Fruit fly (Drosophila melanogaster): ENCODE measurements around the gene CheA84a.

The CheA84a gene

DNA sequence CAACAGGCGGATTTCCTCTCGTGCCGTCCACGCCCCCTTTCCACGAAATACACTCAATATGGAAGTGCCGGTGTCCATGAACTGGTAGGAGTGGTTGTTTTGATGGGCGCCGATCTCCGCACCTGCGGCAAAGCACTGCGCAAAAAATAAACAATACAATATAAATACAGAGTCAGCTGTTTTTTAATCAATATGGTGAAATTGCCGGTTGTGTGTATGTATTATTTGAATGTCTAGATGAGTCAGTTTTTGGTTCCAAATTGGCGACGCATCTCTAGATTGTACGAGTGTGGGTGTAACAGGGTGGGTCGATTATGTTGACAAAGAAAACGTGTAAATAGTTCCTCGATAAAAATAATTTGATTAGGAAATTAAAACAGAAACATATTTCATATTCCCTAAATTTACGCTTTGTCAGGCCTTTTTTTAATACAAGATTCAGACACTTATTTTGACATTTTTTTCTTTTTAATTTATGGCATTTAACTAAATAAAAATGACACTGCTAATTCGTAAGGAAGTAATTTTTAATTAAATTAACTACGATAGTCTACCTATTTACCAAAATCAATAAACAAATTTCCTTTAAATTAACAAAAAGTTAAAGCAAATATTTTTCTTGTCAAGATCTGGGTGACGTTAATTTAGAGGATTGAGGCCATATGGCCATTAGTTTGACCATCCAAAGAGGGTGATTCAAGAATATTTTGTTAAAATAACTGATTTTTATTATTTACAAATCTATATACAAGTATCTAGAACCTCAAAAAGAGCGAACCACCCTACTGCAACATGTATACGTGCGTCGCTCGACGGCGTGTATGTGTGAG, 35.1 kb upstream of the CheA84a start (continued):
- TF ChIP-seq CG18262 (tag; optimal IDR thresholded peaks at IDR 0.05) (peak; percentile 97), CG2875 (GFP tag; optimal IDR thresholded peaks at IDR 0.05) (peak; percentile 84), danr (GFP tag; IDR thresholded peaks at IDR 0.05) (peak; percentile 18; the same call in 1 of the 2 replicates), B-H1 (GFP tag; IDR thresholded peaks at IDR 0.05) (peak; percentile 61; the same call in 2 of the 3 replicates), E2f1 (GFP tag; IDR thresholded peaks at IDR 0.05) (peak; percentile 64; the same call in 1 of the 2 replicates), CG17361 (GFP tag; IDR thresholded peaks at IDR 0.05) (peak; percentile 99), Dll (GFP tag; IDR thresholded peaks at IDR 0.05; ENCODE audit: partially characterized antibody) (no peak), CG34224 (GFP tag; IDR thresholded peaks at IDR 0.05; ENCODE audit: partially characterized antibody) (no peak), Atf-2 (GFP tag; optimal IDR thresholded peaks at IDR 0.05) (peak; percentile 72), CG13287 (GFP tag; IDR thresholded peaks at IDR 0.05; ENCODE audit: partially characterized antibody) (no peak; the same call in 1 of the 2 replicates), dysf (GFP tag; IDR thresholded peaks at IDR 0.05) (peak; percentile 85), CG7357 (GFP tag; IDR thresholded peaks at IDR 0.05) (peak; percentile 76; the same call in 2 of the 3 replicates), CG17328 (GFP tag; IDR thresholded peaks at IDR 0.05) (peak; percentile 73), CkIIα-i1 (GFP tag; IDR thresholded peaks at IDR 0.05) (no peak), Chrac-16 (GFP tag; optimal IDR thresholded peaks at IDR 0.05) (peak; percentile 78), row (GFP tag; IDR thresholded peaks at IDR 0.05) (peak; percentile 77), CG12104 (GFP tag; optimal IDR thresholded peaks at IDR 0.05) (peak; percentile 96), Dip3 (GFP tag; optimal IDR thresholded peaks at IDR 0.05) (peak; percentile 68), CG9727 (GFP tag; optimal IDR thresholded peaks at IDR 0.05) (peak; percentile 96), psq (GFP tag; optimal IDR thresholded peaks at IDR 0.05) (peak; percentile 61), CG9215 (GFP tag; IDR thresholded peaks at IDR 0.05) (peak; percentile 72), kay (GFP tag; optimal IDR thresholded peaks at IDR 0.05) (peak; percentile 81), CG33213 (GFP tag; optimal IDR thresholded peaks at IDR 0.05) (no peak), repo (GFP tag; optimal IDR thresholded peaks at IDR 0.05) (no peak), chif (GFP tag; optimal IDR thresholded peaks at IDR 0.05) (peak; percentile 73 to 75), CG18011 (GFP tag; optimal IDR thresholded peaks at IDR 0.05) (peak; percentile 78), ewg (GFP tag; optimal IDR thresholded peaks at IDR 0.05) (peak; percentile 68), sug (tag; optimal IDR thresholded peaks at IDR 0.05) (peak; percentile 92), CG8281 (tag; optimal IDR thresholded peaks at IDR 0.05) (peak; percentile 76), Hr78 (GFP tag; optimal IDR thresholded peaks at IDR 0.05) (peak in 1 of 2 experiments; percentile 87), Mes4 (GFP tag; optimal IDR thresholded peaks at IDR 0.05) (peak; percentile 51), CG6813 (GFP tag; optimal IDR thresholded peaks at IDR 0.05) (peak; percentile 80), tap (tag; optimal IDR thresholded peaks at IDR 0.05) (peak; percentile 87), Atf6 (GFP tag; IDR thresholded peaks at IDR 0.05) (peak; percentile 82), CG15011 (GFP tag; optimal IDR thresholded peaks at IDR 0.05) (peak; percentile 91), CG5245 (GFP tag; optimal IDR thresholded peaks at IDR 0.05) (peak; percentile 64), Hey (tag; optimal IDR thresholded peaks at IDR 0.05) (no peak), Aef1 (GFP tag; IDR thresholded peaks at IDR 0.05) (peak; percentile 59; the same call in 2 of the 3 replicates), CG14860 (GFP tag; IDR thresholded peaks at IDR 0.05; ENCODE audit: partially characterized antibody) (no peak), ara (GFP tag; IDR thresholded peaks at IDR 0.05) (peak; percentile 70), HLH3B (GFP tag; IDR thresholded peaks at IDR 0.05) (peak; percentile 37), mam (GFP tag; optimal IDR thresholded peaks at IDR 0.05) (peak; percentile 69), Lpt (GFP tag; optimal IDR thresholded peaks at IDR 0.05) (no peak), toy (GFP tag; IDR thresholded peaks at IDR 0.05) (no peak), gsb (GFP tag; IDR thresholded peaks at IDR 0.05) (peak; percentile 54; the same call in 1 of the 2 replicates), CG30431 (GFP tag; optimal IDR thresholded peaks at IDR 0.05) (peak; percentile 72), Med (GFP tag) (peak; percentile 88), lbe (GFP tag; optimal IDR thresholded peaks at IDR 0.05) (peak; percentile 56), Spps (tag; optimal IDR thresholded peaks at IDR 0.05) (peak; percentile 64)
